Fruit fly (Drosophila melanogaster) whole organism, embryonic: ENCODE measurements around the gene PCID2.

ENCODE experiments used
- BEAF-32 ChIP-seq: fragments of 200-800 bp; sonication (Bioruptor generic); optimal IDR thresholded peaks from 3 replicates; lab custom pipeline; 2017; ENCODE audit warnings: missing biosample characterization, missing genetic modification characterization, mild to moderate bottlenecking, moderate library complexity, missing genetic modification reagents
- Bgb ChIP-seq: fragments of 200-800 bp; sonication (Bioruptor generic); IDR thresholded peaks from 2 replicates; pipeline ENCODE4 v1.3.6; 2022; ENCODE audit warnings: missing biosample characterization, missing genetic modification characterization; ENCODE audit not compliant: partially characterized antibody
- C15 ChIP-seq: fragments of 200-800 bp; sonication (Bioruptor generic); IDR thresholded peaks from 3 replicates; pipeline ENCODE4 v1.3.6; 2022; ENCODE audit warnings: missing biosample characterization, missing genetic modification characterization
- CG10959 ChIP-seq: fragments of 200-800 bp; sonication (Bioruptor generic); IDR thresholded peaks from 2 replicates; pipeline ENCODE4 v1.3.6; 2022; ENCODE audit warnings: missing biosample characterization, missing genetic modification characterization
- CG12155 ChIP-seq: fragments of 200-800 bp; sonication (Bioruptor generic); optimal IDR thresholded peaks from 3 replicates; lab custom pipeline; 2016; ENCODE audit warnings: missing biosample characterization, missing genetic modification characterization
- CG13287 ChIP-seq: fragments of 200-800 bp; sonication (Bioruptor generic); IDR thresholded peaks from 2 replicates; pipeline ENCODE4 v1.3.6; 2022; ENCODE audit warnings: missing biosample characterization, missing genetic modification characterization; ENCODE audit not compliant: partially characterized antibody
- CG13296 ChIP-seq: fragments of 200-800 bp; sonication (Bioruptor generic); optimal IDR thresholded peaks from 3 replicates; lab custom pipeline; 2018; ENCODE audit warnings: missing biosample characterization, mild to moderate bottlenecking, missing genetic modification characterization
- CG1602 ChIP-seq: fragments of 200-800 bp; sonication (Bioruptor generic); optimal IDR thresholded peaks from 3 replicates; lab custom pipeline; 2016; ENCODE audit warnings: missing biosample characterization, missing genetic modification characterization
- CG1603 ChIP-seq: fragments of 200-800 bp; sonication (Bioruptor generic); optimal IDR thresholded peaks from 2 replicates; lab custom pipeline; 2019; ENCODE audit warnings: missing biosample characterization, mild to moderate bottlenecking, missing genetic modification characterization, moderate library complexity
- CG2116 ChIP-seq: fragments of 200-800 bp; sonication (Bioruptor generic); optimal IDR thresholded peaks from 3 replicates; lab custom pipeline; 2018; ENCODE audit warnings: missing biosample characterization, mild to moderate bottlenecking, missing genetic modification characterization
- CG2120 ChIP-seq: fragments of 200-800 bp; sonication (Bioruptor generic); optimal IDR thresholded peaks from 3 replicates; lab custom pipeline; 2016; ENCODE audit warnings: missing biosample characterization, missing genetic modification characterization
- CG32767 ChIP-seq: fragments of 200-800 bp; sonication (Bioruptor generic); IDR thresholded peaks from 2 replicates; pipeline ENCODE4 v1.3.6; 2022; ENCODE audit warnings: missing biosample characterization, missing genetic modification characterization
- CG34224 ChIP-seq: fragments of 200-800 bp; sonication (Bioruptor generic); IDR thresholded peaks from 3 replicates; pipeline ENCODE4 v1.3.6; 2022; ENCODE audit warnings: missing biosample characterization, missing genetic modification characterization; ENCODE audit not compliant: partially characterized antibody
- CG42726 ChIP-seq: fragments of 200-800 bp; sonication (Bioruptor generic); IDR thresholded peaks from 2 replicates; pipeline ENCODE4 v1.3.6; 2022; ENCODE audit warnings: missing biosample characterization, missing genetic modification characterization; ENCODE audit not compliant: partially characterized antibody
- CG4424 ChIP-seq: fragments of 200-800 bp; sonication (Bioruptor generic); optimal IDR thresholded peaks from 3 replicates; lab custom pipeline; 2016; ENCODE audit warnings: missing biosample characterization, missing genetic modification characterization
- CG6683 ChIP-seq: fragments of 200-800 bp; sonication (Bioruptor generic); optimal IDR thresholded peaks from 2 replicates; lab custom pipeline; 2017; ENCODE audit warnings: missing biosample characterization, mild to moderate bottlenecking, missing genetic modification characterization, missing genetic modification reagents
- CG7963 ChIP-seq: fragments of 200-800 bp; sonication (Bioruptor generic); IDR thresholded peaks from 3 replicates; pipeline ENCODE4 v1.3.6; 2022; ENCODE audit warnings: missing biosample characterization, missing genetic modification characterization; ENCODE audit not compliant: partially characterized antibody
- CG9876 ChIP-seq: fragments of 200-800 bp; sonication (Bioruptor generic); optimal IDR thresholded peaks from 2 replicates; lab custom pipeline; 2016; ENCODE audit warnings: missing biosample characterization, missing genetic modification characterization
- CkIIα-i1 ChIP-seq: fragments of 200-800 bp; sonication (Bioruptor generic); IDR thresholded peaks from 2 replicates; pipeline ENCODE4 v1.3.6; 2022; ENCODE audit warnings: missing biosample characterization, missing genetic modification characterization
- Dfd ChIP-seq, 2 experiments: fragments of >200 bp; optimal IDR thresholded peaks; 2 replicates each; lab custom pipeline; 2017; ENCODE audit warnings: missing biosample characterization in 2 of 2, missing genetic modification characterization in 2 of 2
- Fer1 ChIP-seq: fragments of 200-800 bp; sonication (Bioruptor generic); optimal IDR thresholded peaks from 2 replicates; lab custom pipeline; 2017; ENCODE audit warnings: missing biosample characterization, mild to moderate bottlenecking, missing genetic modification characterization
- Lim3 ChIP-seq: fragments of 200-800 bp; sonication (Bioruptor generic); IDR thresholded peaks from 2 replicates; pipeline ENCODE4 v1.3.6; 2022; ENCODE audit warnings: missing biosample characterization, missing genetic modification characterization
- Myb ChIP-seq: fragments of 200-800 bp; sonication (Bioruptor generic); optimal IDR thresholded peaks from 2 replicates; lab custom pipeline; 2016; ENCODE audit warnings: missing biosample characterization, missing genetic modification characterization
- NK7.1 ChIP-seq: fragments of 200-800 bp; sonication (Bioruptor generic); optimal IDR thresholded peaks from 3 replicates; lab custom pipeline; 2016; ENCODE audit warnings: missing biosample characterization, missing genetic modification characterization
- NfI ChIP-seq: fragments of 200-800 bp; sonication (Bioruptor generic); optimal IDR thresholded peaks from 3 replicates; lab custom pipeline; 2018; ENCODE audit warnings: missing biosample characterization, mild to moderate bottlenecking, missing genetic modification characterization, moderate library complexity
- Opbp ChIP-seq: fragments of 200-800 bp; sonication (Bioruptor generic); IDR thresholded peaks from 3 replicates; pipeline ENCODE4 v1.3.6; 2022; ENCODE audit warnings: missing biosample characterization, missing genetic modification characterization; ENCODE audit not compliant: partially characterized antibody
- Pdp1 ChIP-seq, 2 experiments: fragments of 200-800 bp; sonication (Bioruptor generic); optimal IDR thresholded peaks; 3 replicates each; lab custom pipeline; 2016; ENCODE audit warnings: missing biosample characterization in 2 of 2, missing genetic modification characterization in 2 of 2, mild to moderate bottlenecking in 1 of 2, moderate library complexity in 1 of 2
- Sry-β ChIP-seq: fragments of 200-800 bp; sonication (Bioruptor generic); optimal IDR thresholded peaks from 2 replicates; lab custom pipeline; 2018; ENCODE audit warnings: missing biosample characterization, mild to moderate bottlenecking, missing genetic modification characterization, moderate library complexity
- Xbp1 ChIP-seq: fragments of 200-800 bp; sonication (Bioruptor generic); optimal IDR thresholded peaks from 3 replicates; lab custom pipeline; 2016; ENCODE audit warnings: missing biosample characterization, mild to moderate bottlenecking, missing genetic modification characterization
- YL-1 ChIP-seq: fragments of 200-800 bp; sonication (Bioruptor generic); optimal IDR thresholded peaks from 3 replicates; lab custom pipeline; 2017; ENCODE audit warnings: missing biosample characterization, mild to moderate bottlenecking, missing genetic modification characterization
- ab ChIP-seq: fragments of 200-800 bp; sonication (Bioruptor generic); optimal IDR thresholded peaks from 2 replicates; lab custom pipeline; 2016; ENCODE audit warnings: missing biosample characterization, missing genetic modification characterization
- amos ChIP-seq: fragments of 200-800 bp; sonication (Bioruptor generic); IDR thresholded peaks from 2 replicates; pipeline ENCODE4 v1.3.6; 2022; ENCODE audit warnings: missing biosample characterization, missing genetic modification characterization; ENCODE audit not compliant: partially characterized antibody
- ase ChIP-seq: fragments of 200-800 bp; sonication (Bioruptor generic); IDR thresholded peaks from 3 replicates; pipeline ENCODE4 v1.3.6; 2022; ENCODE audit warnings: missing biosample characterization, missing genetic modification characterization
- chinmo ChIP-seq: fragments of 200-800 bp; sonication (Bioruptor generic); IDR thresholded peaks from 4 replicates; pipeline ENCODE4 v1.3.6; 2022; ENCODE audit warnings: missing biosample characterization, missing genetic modification characterization; ENCODE audit not compliant: partially characterized antibody
- crc ChIP-seq: fragments of 200-800 bp; sonication (Bioruptor generic); optimal IDR thresholded peaks from 2 replicates; lab custom pipeline; 2016; ENCODE audit warnings: missing biosample characterization, missing genetic modification characterization
- cwo ChIP-seq: fragments of 200-800 bp; sonication (Bioruptor generic); optimal IDR thresholded peaks from 3 replicates; lab custom pipeline; 2017; ENCODE audit warnings: missing biosample characterization, missing genetic modification characterization, mild to moderate bottlenecking, moderate library complexity, missing genetic modification reagents
- fd3F ChIP-seq: fragments of 200-800 bp; sonication (Bioruptor generic); optimal IDR thresholded peaks from 2 replicates; lab custom pipeline; 2018; ENCODE audit warnings: missing biosample characterization, mild to moderate bottlenecking, missing genetic modification characterization, moderate library complexity
- inv ChIP-seq: fragments of 200-800 bp; sonication (Bioruptor generic); IDR thresholded peaks from 2 replicates; pipeline ENCODE4 v1.3.6; 2022; ENCODE audit warnings: missing biosample characterization, missing genetic modification characterization; ENCODE audit not compliant: partially characterized antibody
- knrl ChIP-seq: fragments of 200-800 bp; sonication (Bioruptor generic); IDR thresholded peaks from 3 replicates; pipeline ENCODE4 v1.3.6; 2022; ENCODE audit warnings: missing biosample characterization, missing genetic modification characterization; ENCODE audit not compliant: partially characterized antibody
- ro ChIP-seq: fragments of 200-800 bp; sonication (Bioruptor generic); IDR thresholded peaks from 2 replicates; pipeline ENCODE4 v1.3.6; 2022; ENCODE audit warnings: missing biosample characterization, missing genetic modification characterization
- sd ChIP-seq: fragments of 200-800 bp; sonication (Bioruptor generic); optimal IDR thresholded peaks from 3 replicates; lab custom pipeline; 2018; ENCODE audit warnings: missing biosample characterization, mild to moderate bottlenecking, missing genetic modification characterization, moderate library complexity
- sens ChIP-seq: fragments of 200-800 bp; sonication (Bioruptor generic); peaks from one replicate; lab custom pipeline; 2016; ENCODE audit warnings: missing biosample characterization, missing genetic modification characterization
- slou ChIP-seq: fragments of 200-800 bp; sonication (Bioruptor generic); optimal IDR thresholded peaks from 3 replicates; lab custom pipeline; 2016; ENCODE audit warnings: missing biosample characterization, missing genetic modification characterization
- sob ChIP-seq: fragments of 200-800 bp; sonication (Bioruptor generic); IDR thresholded peaks from 2 replicates; pipeline ENCODE4 v1.3.6; 2022; ENCODE audit warnings: missing biosample characterization, missing genetic modification characterization
- sug ChIP-seq: fragments of 200-800 bp; optimal IDR thresholded peaks from 2 replicates; lab custom pipeline; 2019; ENCODE audit warnings: missing biosample characterization, mild to moderate bottlenecking, missing genetic modification characterization, moderate library complexity
- tup ChIP-seq: fragments of 200-800 bp; sonication (Bioruptor generic); optimal IDR thresholded peaks from 2 replicates; lab custom pipeline; 2016; ENCODE audit warnings: missing biosample characterization, mild to moderate bottlenecking, missing genetic modification characterization, moderate library complexity
- twi ChIP-seq: fragments of 200-800 bp; optimal IDR thresholded peaks from 2 replicates; lab custom pipeline; 2019; ENCODE audit warnings: missing biosample characterization, mild to moderate bottlenecking, missing genetic modification characterization, moderate library complexity
- vnd ChIP-seq: fragments of 200-800 bp; sonication (Bioruptor generic); IDR thresholded peaks from 3 replicates; pipeline ENCODE4 v1.3.6; 2022; ENCODE audit warnings: missing biosample characterization, missing genetic modification characterization; ENCODE audit not compliant: partially characterized antibody
- wek ChIP-seq: fragments of 200-800 bp; sonication (Bioruptor generic); optimal IDR thresholded peaks from 3 replicates; lab custom pipeline; 2018; ENCODE audit warnings: missing biosample characterization, mild to moderate bottlenecking, missing genetic modification characterization, moderate library complexity

The PCID2 gene

DNA sequence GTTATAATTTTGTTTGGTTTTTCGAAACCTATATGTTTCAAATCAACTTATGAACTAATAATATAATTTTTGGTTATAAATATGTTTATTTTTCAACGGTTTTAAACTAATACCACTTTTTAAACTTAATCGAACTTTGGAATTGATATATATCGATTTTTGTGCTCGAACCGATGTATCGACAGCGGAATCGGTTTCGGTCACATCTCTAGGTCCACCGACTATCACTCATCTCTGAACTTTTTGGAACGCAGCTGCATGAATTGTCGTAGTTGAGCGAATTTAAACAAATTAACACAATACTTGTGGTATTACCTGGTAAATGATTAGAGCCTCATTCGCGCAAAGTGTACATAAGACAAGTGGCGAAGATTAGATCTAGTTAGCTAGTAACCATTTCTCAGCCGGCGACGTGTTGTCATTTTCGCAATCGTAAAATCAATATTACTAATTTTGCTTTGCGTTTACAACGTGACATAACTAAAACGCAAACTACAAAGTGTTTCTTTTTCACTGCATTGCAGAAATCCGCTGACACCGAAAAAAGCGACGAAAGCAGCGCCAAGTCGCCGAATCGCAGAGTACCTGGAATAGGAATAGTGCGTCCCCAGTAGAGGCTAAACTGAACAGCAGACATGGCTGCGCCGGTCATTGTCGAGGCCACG lies 1.7 kb downstream of the PCID2 start, which contains the start of gene Apt1 (continued):
- TF ChIP-seq CG4424 (no peak), wek (no peak), Myb (peak; percentile 90), CG9876 (GFP tag; lab: Kevin White, UChicago) (no peak), YL-1 (GFP tag; lab: Kevin White, UChicago) (peak; percentile 27), sens (GFP tag; lab: Kevin White, UChicago) (peak; percentile 50), sug (tag; lab: Kevin White, UChicago) (peak; percentile 18), ro (no peak), Xbp1 (GFP tag; lab: Kevin White, UChicago) (no peak), Fer1 (GFP tag; lab: Kevin White, UChicago) (peak; percentile 1), chinmo (GFP tag; lab: Robert Waterston, UW) (peak; percentile 87; the same call in 2 of the 4 replicates), CG2116 (GFP tag; lab: Kevin White, UChicago) (peak; percentile 65), CG1603 (tag; lab: Kevin White, UChicago) (peak; percentile 43), NK7.1 (no peak), Opbp (peak; percentile 97), crc (GFP tag; lab: Kevin White, UChicago) (no peak), CG6683 (GFP tag; lab: Kevin White, UChicago) (no peak), Sry-β (GFP tag; lab: Kevin White, UChicago) (no peak), Bgb (GFP tag; lab: Robert Waterston, UW) (peak; percentile 98), knrl (GFP tag; lab: Robert Waterston, UW) (peak; percentile 96), CG13287 (GFP tag; lab: Robert Waterston, UW) (peak; percentile 97), CG10959 (GFP tag; lab: Robert Waterston, UW) (no peak), CkIIα-i1 (no peak), CG1602 (GFP tag; lab: Kevin White, UChicago) (no peak), CG34224 (GFP tag; lab: Robert Waterston, UW) (peak; percentile 97), CG2120 (GFP tag; lab: Kevin White, UChicago) (peak; percentile 26), sd (tag; lab: Kevin White, UChicago) (no peak), Dfd (GFP tag; optimal IDR thresholded peaks at IDR 0.05; lab: Kevin White, UChicago) (no peak), ab (GFP tag; lab: Kevin White, UChicago) (no peak), Lim3 (GFP tag; lab: Robert Waterston, UW) (no peak), vnd (GFP tag; lab: Robert Waterston, UW) (peak; percentile 95), CG12155 (GFP tag; lab: Kevin White, UChicago) (no peak), amos (peak; percentile 98), BEAF-32 (GFP tag; lab: Kevin White, UChicago) (peak; percentile 91), sob (GFP tag; lab: Robert Waterston, UW) (peak; percentile 52), cwo (GFP tag; lab: Kevin White, UChicago) (no peak), CG32767 (GFP tag; lab: Robert Waterston, UW) (no peak), C15 (GFP tag; lab: Robert Waterston, UW) (no peak), Pdp1 (GFP tag; optimal IDR thresholded peaks at IDR 0.05; lab: Kevin White, UChicago) (peak in 1 of 2 experiments; percentile 65), inv (GFP tag; lab: Robert Waterston, UW) (peak; percentile 93), fd3F (GFP tag; lab: Kevin White, UChicago) (no peak), CG13296 (GFP tag; lab: Kevin White, UChicago) (no peak), CG7963 (peak; percentile 96), tup (GFP tag; lab: Kevin White, UChicago) (no peak), slou (GFP tag; lab: Kevin White, UChicago) (no peak), CG42726 (GFP tag; lab: Robert Waterston, UW) (peak; percentile 97; the same call in 1 of the 2 replicates), NfI (GFP tag; lab: Kevin White, UChicago) (no peak), twi (tag; lab: Kevin White, UChicago) (no peak), ase (GFP tag; lab: Robert Waterston, UW) (no peak)
